Worm (Caenorhabditis elegans) whole organism, L1 larva: Measurements from ENCODE around the gene pals-27.

Source experiments
- aha-1 ChIP-seq: fragments of 150-350 bp; optimal IDR thresholded peaks from 2 replicates; lab custom pipeline; 2014; ENCODE audit warnings: missing biosample characterization, missing genetic modification characterization
- ces-1 ChIP-seq: fragments of 150-350 bp; optimal IDR thresholded peaks from 2 replicates; lab custom pipeline; 2014; ENCODE audit warnings: missing biosample characterization, missing genetic modification reagents, missing genetic modification characterization
- dpl-1 ChIP-seq, 3 experiments: fragments of 150-350 bp in 2 of 3; sonication (generic microtip) in 1 of 3; optimal IDR thresholded peaks; 2 replicates each; lab custom pipeline; 2014 to 2017; ENCODE audit warnings: missing biosample characterization in 3 of 3, missing genetic modification characterization in 3 of 3, missing genetic modification reagents in 3 of 3
- fkh-10 ChIP-seq: sonication (generic microtip); optimal IDR thresholded peaks from 2 replicates; lab custom pipeline; 2017; ENCODE audit warnings: missing biosample characterization, missing genetic modification reagents, missing genetic modification characterization
- lsy-2 ChIP-seq, 2 experiments: fragments of 150-350 bp; optimal IDR thresholded peaks; 2 replicates each; lab custom pipeline; 2014; ENCODE audit warnings: missing biosample characterization in 2 of 2, missing genetic modification characterization in 2 of 2
- nhr-237 ChIP-seq: fragments of 150-350 bp; optimal IDR thresholded peaks from 2 replicates; lab custom pipeline; 2014; ENCODE audit warnings: missing biosample characterization, missing genetic modification characterization
- nhr-77 ChIP-seq: fragments of 150-350 bp; optimal IDR thresholded peaks from 2 replicates; lab custom pipeline; 2014; ENCODE audit warnings: missing biosample characterization, missing genetic modification characterization
- pqm-1 ChIP-seq: sonication (generic microtip); optimal IDR thresholded peaks from 3 replicates; lab custom pipeline; 2017; ENCODE audit warnings: missing biosample characterization, missing genetic modification characterization
- sup-37 ChIP-seq: fragments of 200-800 bp; sonication (Bioruptor generic); optimal IDR thresholded peaks from 2 replicates; lab custom pipeline; 2018; ENCODE audit warnings: mild to moderate bottlenecking, missing genetic modification characterization, missing compliant biosample characterization
- tbx-2 ChIP-seq: sonication (generic microtip); optimal IDR thresholded peaks from 2 replicates; lab custom pipeline; 2016; ENCODE audit warnings: missing genetic modification characterization, missing compliant biosample characterization

- no peak for TF ChIP-seq lsy-2 (tag; optimal IDR thresholded peaks at IDR 0.05; lab: Kevin White, UChicago)
- TF ChIP-seq aha-1 (tag; lab: Kevin White, UChicago) = no peak
- TF ChIP-seq nhr-237 (tag; lab: Kevin White, UChicago) = no peak
- no peak for TF ChIP-seq pqm-1 (tag; lab: Kevin White, UChicago)
- TF ChIP-seq sup-37 (GFP tag; lab: Kevin White, UChicago) = no peak
- no peak for TF ChIP-seq tbx-2 (tag; lab: Kevin White, UChicago)
- TF ChIP-seq dpl-1 (GFP tag; optimal IDR thresholded peaks at IDR 0.05; lab: Kevin White, UChicago) = no peak
- no peak for TF ChIP-seq fkh-10 (GFP tag; lab: Kevin White, UChicago)
- TF ChIP-seq nhr-77 (tag; lab: Kevin White, UChicago) = no peak
- TF ChIP-seq ces-1 (GFP tag; lab: Kevin White, UChicago) = no peak
These were observed 3.0 kb downstream of the pals-27 start, which contains the start of gene pals-28 for ce11 chrIII:4384487-4384886.
